Fruit fly (Drosophila melanogaster) whole organism, embryonic: Measurements from ENCODE around the gene Jhbp3.

Experiments
- B-H1 ChIP-seq: fragments of 200-800 bp; sonication (Bioruptor generic); IDR thresholded peaks from 3 replicates; pipeline ENCODE4 v1.3.6; 2022; ENCODE audit warnings: missing biosample characterization, missing genetic modification characterization
- BEAF-32 ChIP-seq: fragments of 200-800 bp; sonication (Bioruptor generic); optimal IDR thresholded peaks from 3 replicates; lab custom pipeline; 2017; ENCODE audit warnings: missing biosample characterization, missing genetic modification characterization, mild to moderate bottlenecking, moderate library complexity, missing genetic modification reagents
- CG10274 ChIP-seq: fragments of 200-800 bp; sonication (Bioruptor generic); optimal IDR thresholded peaks from 3 replicates; lab custom pipeline; 2017; ENCODE audit warnings: missing biosample characterization, mild to moderate bottlenecking, missing genetic modification characterization
- CG11398 ChIP-seq: fragments of 200-800 bp; sonication (Bioruptor generic); optimal IDR thresholded peaks from 2 replicates; lab custom pipeline; 2016; ENCODE audit warnings: missing biosample characterization, missing genetic modification characterization
- CG11723 ChIP-seq: fragments of 200-800 bp; sonication (Bioruptor generic); optimal IDR thresholded peaks from 2 replicates; lab custom pipeline; 2017; ENCODE audit warnings: missing biosample characterization, mild to moderate bottlenecking, missing genetic modification characterization
- CG1233 ChIP-seq: fragments of 200-800 bp; sonication (Bioruptor generic); optimal IDR thresholded peaks from 4 replicates; lab custom pipeline; 2018; ENCODE audit warnings: missing biosample characterization, mild to moderate bottlenecking, missing genetic modification characterization
- CG13296 ChIP-seq: fragments of 200-800 bp; sonication (Bioruptor generic); optimal IDR thresholded peaks from 3 replicates; lab custom pipeline; 2018; ENCODE audit warnings: missing biosample characterization, mild to moderate bottlenecking, missing genetic modification characterization
- CG1602 ChIP-seq: fragments of 200-800 bp; sonication (Bioruptor generic); optimal IDR thresholded peaks from 3 replicates; lab custom pipeline; 2016; ENCODE audit warnings: missing biosample characterization, missing genetic modification characterization
- CG1647 ChIP-seq: fragments of 200-800 bp; sonication (Bioruptor generic); optimal IDR thresholded peaks from 3 replicates; lab custom pipeline; 2016; ENCODE audit warnings: missing biosample characterization, missing genetic modification characterization
- CG17568 ChIP-seq: fragments of 200-800 bp; sonication (Bioruptor generic); optimal IDR thresholded peaks from 2 replicates; lab custom pipeline; 2018; ENCODE audit warnings: missing biosample characterization, mild to moderate bottlenecking, missing genetic modification characterization, moderate library complexity
- CG1832 ChIP-seq: fragments of 200-800 bp; sonication (Bioruptor generic); optimal IDR thresholded peaks from 2 replicates; lab custom pipeline; 2017; ENCODE audit warnings: missing biosample characterization, mild to moderate bottlenecking, missing genetic modification characterization, inconsistent platforms
- CG2889 ChIP-seq: fragments of 200-800 bp; sonication (Bioruptor generic); IDR thresholded peaks from 3 replicates; pipeline ENCODE4 v1.3.6; 2022; ENCODE audit warnings: missing biosample characterization, missing genetic modification characterization
- CG4360 ChIP-seq: fragments of 200-800 bp; sonication (Bioruptor generic); IDR thresholded peaks from 2 replicates; pipeline ENCODE4 v1.3.6; 2022; ENCODE audit warnings: missing biosample characterization, missing genetic modification characterization
- CG4617 ChIP-seq: fragments of 200-800 bp; sonication (Bioruptor generic); optimal IDR thresholded peaks from 3 replicates; lab custom pipeline; 2016; ENCODE audit warnings: missing biosample characterization, missing genetic modification characterization, borderline replicate concordance
- CG4707 ChIP-seq: fragments of 200-800 bp; sonication (Bioruptor generic); optimal IDR thresholded peaks from 2 replicates; lab custom pipeline; 2018; ENCODE audit warnings: missing biosample characterization, mild to moderate bottlenecking, missing genetic modification characterization, moderate library complexity
- CG5953 ChIP-seq: fragments of 200-800 bp; sonication (Bioruptor generic); IDR thresholded peaks from 2 replicates; pipeline ENCODE4 v1.3.6; 2022; ENCODE audit warnings: missing biosample characterization, missing genetic modification characterization
- CG7357 ChIP-seq: fragments of 200-800 bp; sonication (Bioruptor generic); IDR thresholded peaks from 3 replicates; pipeline ENCODE4 v1.3.6; 2022; ENCODE audit warnings: missing biosample characterization, missing genetic modification characterization
- CG7745 ChIP-seq: fragments of 200-800 bp; sonication (Bioruptor generic); optimal IDR thresholded peaks from 2 replicates; lab custom pipeline; 2018; ENCODE audit warnings: missing biosample characterization, mild to moderate bottlenecking, missing genetic modification characterization, moderate library complexity
- CG7786 ChIP-seq: fragments of 200-800 bp; sonication (Bioruptor generic); optimal IDR thresholded peaks from 2 replicates; lab custom pipeline; 2016; ENCODE audit warnings: missing biosample characterization, missing genetic modification characterization
- CG8359 ChIP-seq: fragments of 200-800 bp; sonication (Bioruptor generic); optimal IDR thresholded peaks from 2 replicates; lab custom pipeline; 2017; ENCODE audit warnings: missing biosample characterization, mild to moderate bottlenecking, missing genetic modification characterization, borderline replicate concordance
- CG9609 ChIP-seq: fragments of 200-800 bp; sonication (Bioruptor generic); optimal IDR thresholded peaks from 3 replicates; lab custom pipeline; 2016; ENCODE audit warnings: missing biosample characterization, missing genetic modification characterization
- CoRest ChIP-seq: fragments of 200-800 bp; sonication (Bioruptor generic); optimal IDR thresholded peaks from 3 replicates; lab custom pipeline; 2018; ENCODE audit warnings: missing biosample characterization, mild to moderate bottlenecking, missing genetic modification characterization, moderate library complexity
- CrebB ChIP-seq: fragments of 200-800 bp; sonication (Bioruptor generic); optimal IDR thresholded peaks from 3 replicates; lab custom pipeline; 2018; ENCODE audit warnings: missing biosample characterization, mild to moderate bottlenecking, missing genetic modification characterization
- Dref ChIP-seq: fragments of 200-800 bp; sonication (Bioruptor generic); IDR thresholded peaks from 2 replicates; pipeline ENCODE4 v1.3.6; 2022; ENCODE audit warnings: missing biosample characterization, missing genetic modification characterization
- Drgx ChIP-seq: fragments of 200-800 bp; sonication (Bioruptor generic); IDR thresholded peaks from 2 replicates; pipeline ENCODE4 v1.3.6; 2022; ENCODE audit warnings: missing biosample characterization, missing genetic modification characterization
- HmgD ChIP-seq: fragments of 200-800 bp; sonication (Bioruptor generic); optimal IDR thresholded peaks from 3 replicates; lab custom pipeline; 2016; ENCODE audit warnings: missing biosample characterization, missing genetic modification characterization
- Hmx ChIP-seq: fragments of 200-800 bp; sonication (Bioruptor generic); optimal IDR thresholded peaks from 2 replicates; lab custom pipeline; 2016; ENCODE audit warnings: missing biosample characterization, missing genetic modification characterization
- Hr51 ChIP-seq, 2 experiments: fragments of 200-800 bp; sonication (Bioruptor generic); optimal IDR thresholded peaks; 2 replicates in 1 of 2; 3 replicates in 1 of 2; lab custom pipeline; 2016 to 2018; ENCODE audit warnings: missing biosample characterization in 2 of 2, missing genetic modification characterization in 2 of 2, mild to moderate bottlenecking in 1 of 2, moderate library complexity in 1 of 2
- Hsf ChIP-seq: fragments of 200-800 bp; sonication (Bioruptor generic); optimal IDR thresholded peaks from 3 replicates; lab custom pipeline; 2016; ENCODE audit warnings: missing biosample characterization, missing genetic modification characterization
- Poxn ChIP-seq: fragments of 200-800 bp; sonication (Bioruptor generic); IDR thresholded peaks from 2 replicates; pipeline ENCODE4 v1.3.6; 2022; ENCODE audit warnings: missing biosample characterization, missing genetic modification characterization
- Usf ChIP-seq: fragments of 200-800 bp; sonication (Bioruptor generic); optimal IDR thresholded peaks from 2 replicates; lab custom pipeline; 2017; ENCODE audit warnings: missing genotype, missing biosample characterization, missing genetic modification characterization
- ab ChIP-seq: fragments of 200-800 bp; sonication (Bioruptor generic); optimal IDR thresholded peaks from 2 replicates; lab custom pipeline; 2016; ENCODE audit warnings: missing biosample characterization, missing genetic modification characterization
- bbx ChIP-seq: fragments of 200-800 bp; sonication (Bioruptor generic); IDR thresholded peaks from 2 replicates; pipeline ENCODE4 v1.3.6; 2022; ENCODE audit warnings: missing biosample characterization, missing genetic modification characterization; ENCODE audit not compliant: partially characterized antibody
- cad ChIP-seq: fragments of >200 bp; optimal IDR thresholded peaks from 2 replicates; lab custom pipeline; 2017; ENCODE audit warnings: missing biosample characterization, missing genetic modification characterization
- chinmo ChIP-seq: fragments of 200-800 bp; sonication (Bioruptor generic); IDR thresholded peaks from 4 replicates; pipeline ENCODE4 v1.3.6; 2022; ENCODE audit warnings: missing biosample characterization, missing genetic modification characterization; ENCODE audit not compliant: partially characterized antibody
- dan ChIP-seq: fragments of 200-800 bp; sonication (Bioruptor generic); IDR thresholded peaks from 2 replicates; pipeline ENCODE4 v1.3.6; 2022; ENCODE audit warnings: missing biosample characterization, missing genetic modification characterization
- dmrt99B ChIP-seq: fragments of 200-800 bp; sonication (Bioruptor generic); optimal IDR thresholded peaks from 2 replicates; lab custom pipeline; 2018; ENCODE audit warnings: missing biosample characterization, mild to moderate bottlenecking, missing genetic modification characterization, moderate library complexity
- esg ChIP-seq: fragments of 200-800 bp; sonication (Bioruptor generic); conservative IDR thresholded peaks from 2 replicates; pipeline ENCODE4 v1.3.6; 2022; ENCODE audit warnings: missing biosample characterization, missing genetic modification characterization
- eve ChIP-seq, 2 experiments: fragments of >200 bp; optimal IDR thresholded peaks; 2 replicates each; lab custom pipeline; 2017; ENCODE audit warnings: missing biosample characterization in 2 of 2, missing genetic modification characterization in 2 of 2
- gt ChIP-seq: fragments of 200-800 bp; sonication (Bioruptor generic); IDR thresholded peaks from 2 replicates; pipeline ENCODE4 v1.3.6; 2022; ENCODE audit warnings: missing biosample characterization, missing genetic modification characterization
- hkb ChIP-seq, 2 experiments: fragments of 200-800 bp in 1 of 2; fragments of >200 bp in 1 of 2; sonication (Bioruptor generic) in 1 of 2; IDR thresholded peaks in 1 of 2; optimal IDR thresholded peaks in 1 of 2; 2 replicates each; pipeline versions ENCODE4 v1.3.6 to Lab custom; 2017 to 2022; ENCODE audit warnings: missing biosample characterization in 1 of 2, missing genetic modification characterization in 1 of 2
- inv ChIP-seq: fragments of 200-800 bp; sonication (Bioruptor generic); IDR thresholded peaks from 2 replicates; pipeline ENCODE4 v1.3.6; 2022; ENCODE audit warnings: missing biosample characterization, missing genetic modification characterization; ENCODE audit not compliant: partially characterized antibody
- jumu ChIP-seq: fragments of 200-800 bp; sonication (Bioruptor generic); optimal IDR thresholded peaks from 3 replicates; lab custom pipeline; 2016; ENCODE audit warnings: missing biosample characterization, missing genetic modification characterization
- luna ChIP-seq: fragments of 200-800 bp; sonication (Bioruptor generic); optimal IDR thresholded peaks from 2 replicates; lab custom pipeline; 2016; ENCODE audit warnings: missing biosample characterization, missing genetic modification characterization
- pros ChIP-seq: fragments of 200-800 bp; sonication (Bioruptor generic); optimal IDR thresholded peaks from 3 replicates; lab custom pipeline; 2019; ENCODE audit warnings: missing biosample characterization, mild to moderate bottlenecking, missing genetic modification characterization, moderate library complexity
- pzg ChIP-seq: fragments of 200-800 bp; sonication (Bioruptor generic); optimal IDR thresholded peaks from 3 replicates; lab custom pipeline; 2018; ENCODE audit warnings: missing biosample characterization, mild to moderate bottlenecking, missing genetic modification characterization, moderate library complexity
- sr ChIP-seq: fragments of 200-800 bp; sonication (Bioruptor generic); IDR thresholded peaks from 3 replicates; pipeline ENCODE4 v1.3.6; 2022; ENCODE audit warnings: missing biosample characterization, missing genetic modification characterization
- unpg ChIP-seq: fragments of 200-800 bp; sonication (Bioruptor generic); optimal IDR thresholded peaks from 3 replicates; lab custom pipeline; 2018; ENCODE audit warnings: missing biosample characterization, mild to moderate bottlenecking, missing genetic modification characterization, moderate library complexity
- usp ChIP-seq: fragments of >200 bp; optimal IDR thresholded peaks from 2 replicates; lab custom pipeline; 2017; ENCODE audit warnings: missing biosample characterization, missing genetic modification characterization
- zfh2 ChIP-seq: fragments of 200-800 bp; sonication (Bioruptor generic); optimal IDR thresholded peaks from 2 replicates; lab custom pipeline; 2016; ENCODE audit warnings: missing biosample characterization, missing genetic modification characterization

The Jhbp3 gene

dm6 chr3R:4992227-4992737 is 37.2 kb upstream of the Jhbp3 start (continued):
- TF ChIP-seq BEAF-32 (GFP tag; lab: Kevin White, UChicago) (no peak), CG7745 (tag; lab: Kevin White, UChicago) (peak; percentile 81), CG11398 (GFP tag; lab: Kevin White, UChicago) (peak; percentile 76), inv (GFP tag; lab: Robert Waterston, UW) (no peak), CG4360 (GFP tag; lab: Robert Waterston, UW) (no peak), CG4707 (peak; percentile 43), CG13296 (GFP tag; lab: Kevin White, UChicago) (no peak), CG8359 (GFP tag; lab: Kevin White, UChicago) (peak; percentile 46), gt (GFP tag; lab: Robert Waterston, UW) (no peak), CG1602 (GFP tag; lab: Kevin White, UChicago) (no peak), luna (GFP tag; lab: Kevin White, UChicago) (no peak), Usf (GFP tag; lab: Kevin White, UChicago) (no peak), CG11723 (peak; percentile 9), Dref (GFP tag; lab: Robert Waterston, UW) (no peak), CrebB (tag; lab: Kevin White, UChicago) (peak; percentile 70), dmrt99B (tag; lab: Kevin White, UChicago) (peak; percentile 58), CG1233 (GFP tag; lab: Kevin White, UChicago) (peak; percentile 63), Hr51 (GFP tag; optimal IDR thresholded peaks at IDR 0.05; lab: Kevin White, UChicago) (peak; percentile 15 to 17), CG5953 (GFP tag; lab: Robert Waterston, UW) (no peak), ab (no peak), bbx (GFP tag; lab: Robert Waterston, UW) (no peak), CG1832 (no peak), B-H1 (GFP tag; lab: Robert Waterston, UW) (no peak), eve (GFP tag; optimal IDR thresholded peaks at IDR 0.05; lab: Kevin White, UChicago) (no peak), jumu (GFP tag; lab: Kevin White, UChicago) (peak; percentile 47), CG17568 (GFP tag; lab: Kevin White, UChicago) (peak; percentile 33), cad (GFP tag; lab: Kevin White, UChicago) (peak; percentile 63), Poxn (GFP tag; lab: Robert Waterston, UW) (no peak), CG7786 (GFP tag; lab: Kevin White, UChicago) (no peak), Hsf (no peak), hkb (optimal IDR thresholded peaks at IDR 0.05; lab: Kevin White, UChicago) (no peak), hkb (GFP tag; IDR thresholded peaks at IDR 0.05; lab: Robert Waterston, UW) (0 out of 2 replicates have a peak, but pooled peaks have one; percentile 16), CoRest (tag; lab: Kevin White, UChicago) (peak; percentile 29), CG10274 (GFP tag; lab: Kevin White, UChicago) (peak; percentile 23), sr (GFP tag; lab: Robert Waterston, UW) (no peak), unpg (GFP tag; lab: Kevin White, UChicago) (peak; percentile 11), pzg (GFP tag; lab: Kevin White, UChicago) (no peak), CG7357 (GFP tag; lab: Robert Waterston, UW) (no peak), esg (GFP tag; lab: Robert Waterston, UW) (no peak), pros (GFP tag; lab: Kevin White, UChicago) (peak; percentile 70), CG9609 (GFP tag; lab: Kevin White, UChicago) (no peak), CG4617 (GFP tag; lab: Kevin White, UChicago) (no peak), CG2889 (GFP tag; lab: Robert Waterston, UW) (no peak), HmgD (no peak), chinmo (GFP tag; lab: Robert Waterston, UW) (0 out of 4 replicates have a peak, but pooled peaks have one; percentile 49), zfh2 (GFP tag; lab: Kevin White, UChicago) (no peak), CG1647 (GFP tag; lab: Kevin White, UChicago) (no peak), usp (GFP tag; lab: Kevin White, UChicago) (no peak), Hmx (GFP tag; lab: Kevin White, UChicago) (no peak), Drgx (GFP tag; lab: Robert Waterston, UW) (no peak), dan (GFP tag; lab: Robert Waterston, UW) (no peak)
